Fruit fly (Drosophila melanogaster): ENCODE results near the gene CG2246.

Gene CG2246

DNA sequence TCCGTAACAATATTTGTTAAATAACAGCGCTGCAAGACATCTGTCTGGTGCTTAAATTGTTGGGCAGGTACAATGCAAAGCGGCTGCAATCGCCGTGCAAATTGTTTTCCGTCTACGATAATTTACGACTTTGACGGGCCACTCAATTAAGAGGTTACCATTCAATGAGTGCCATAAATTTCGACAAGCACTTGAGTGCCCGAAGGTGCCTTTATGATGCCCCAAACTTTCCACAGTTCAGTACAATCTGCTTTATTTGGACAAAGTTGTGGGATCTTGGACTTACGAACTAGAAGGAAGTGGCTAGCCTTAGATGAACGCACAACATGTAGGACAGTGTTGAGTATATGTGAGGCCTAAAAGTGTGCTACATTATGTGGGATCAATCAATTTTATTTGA is 8.6 kb downstream of the CG2246 start:
- peak; percentile 50 for TF ChIP-seq noc (tag; optimal IDR thresholded peaks at IDR 0.05)

DNA sequence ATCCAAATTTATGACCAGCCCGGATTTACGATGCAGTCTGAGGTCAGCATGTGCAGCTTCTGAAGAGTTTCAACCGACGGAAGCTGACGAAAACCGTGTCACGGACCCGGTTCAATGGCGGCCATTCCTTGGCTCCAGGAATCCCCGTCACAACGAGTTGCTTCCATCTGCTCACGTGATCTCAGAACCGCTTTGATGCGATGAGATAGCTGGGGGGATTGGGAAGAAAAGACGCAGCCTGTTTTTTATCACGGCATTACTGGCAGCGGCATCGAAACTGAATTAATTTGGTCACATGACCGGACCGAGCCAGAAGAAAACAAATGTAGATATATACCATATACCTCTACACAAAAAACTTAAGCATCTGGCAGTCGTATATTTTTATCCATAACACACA is 10.4 kb downstream of the CG2246 start:
- no peak for TF ChIP-seq noc (tag; optimal IDR thresholded peaks at IDR 0.05)

DNA sequence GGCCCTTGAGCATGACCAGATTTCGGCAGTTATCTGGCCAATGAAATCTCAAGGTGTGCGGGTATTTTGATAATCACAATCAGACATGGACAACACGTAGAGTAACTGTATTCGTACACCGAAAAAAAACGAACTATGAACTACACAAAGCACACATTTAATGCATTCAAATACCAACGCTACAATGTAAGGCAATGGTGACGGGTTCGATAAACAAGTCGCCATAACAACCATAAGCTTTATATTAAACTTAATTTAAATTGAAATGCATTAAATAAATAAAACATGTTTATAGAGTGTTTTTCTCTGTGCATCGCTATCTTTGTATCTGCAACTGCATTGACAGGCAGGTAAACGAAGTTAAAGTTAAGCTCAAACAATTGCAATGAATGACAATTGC is 11.1 kb downstream of the CG2246 start:
- no peak for TF ChIP-seq noc (tag; optimal IDR thresholded peaks at IDR 0.05)

- TF ChIP-seq noc (tag; optimal IDR thresholded peaks at IDR 0.05): no peak
Measured at dm6 chr3R:30587196-30587753, 14.0 kb downstream of the CG2246 start, which contains the start of gene CG9717. CG9717 (minus strand) TSS chr3R:30587302.

DNA sequence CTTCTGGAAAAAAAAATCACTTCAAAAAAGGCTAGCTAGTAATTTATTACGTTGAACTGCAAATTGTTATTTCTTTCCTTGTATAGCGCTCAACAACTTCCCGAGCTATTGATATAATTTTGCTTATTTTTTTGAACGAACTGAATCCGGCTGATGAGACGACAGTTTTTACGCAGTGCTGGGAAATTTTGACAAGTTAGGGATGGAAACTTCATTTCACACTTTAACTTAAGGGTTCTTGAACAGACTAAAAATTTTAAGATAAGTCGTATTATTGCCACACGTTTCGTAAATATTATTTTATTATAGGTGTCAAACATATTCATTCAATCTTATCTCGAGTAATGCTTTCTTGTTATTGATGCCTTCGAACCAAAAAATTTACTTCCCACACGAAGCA is 17.7 kb downstream of the CG2246 start, which contains the start of gene Rpt6R:
Gene Rpt6R (minus strand): TSS at position 156 of the 400 bp plus-strand sequence.
- TF ChIP-seq noc (tag; optimal IDR thresholded peaks at IDR 0.05): no peak

dm6 chr3R:30579129-30579528 is 22.2 kb downstream of the CG2246 start, which contains the start of gene CG9702:
CG9702 (plus strand) TSS chr3R:30579429.
- TF ChIP-seq noc (tag; optimal IDR thresholded peaks at IDR 0.05): no peak

DNA sequence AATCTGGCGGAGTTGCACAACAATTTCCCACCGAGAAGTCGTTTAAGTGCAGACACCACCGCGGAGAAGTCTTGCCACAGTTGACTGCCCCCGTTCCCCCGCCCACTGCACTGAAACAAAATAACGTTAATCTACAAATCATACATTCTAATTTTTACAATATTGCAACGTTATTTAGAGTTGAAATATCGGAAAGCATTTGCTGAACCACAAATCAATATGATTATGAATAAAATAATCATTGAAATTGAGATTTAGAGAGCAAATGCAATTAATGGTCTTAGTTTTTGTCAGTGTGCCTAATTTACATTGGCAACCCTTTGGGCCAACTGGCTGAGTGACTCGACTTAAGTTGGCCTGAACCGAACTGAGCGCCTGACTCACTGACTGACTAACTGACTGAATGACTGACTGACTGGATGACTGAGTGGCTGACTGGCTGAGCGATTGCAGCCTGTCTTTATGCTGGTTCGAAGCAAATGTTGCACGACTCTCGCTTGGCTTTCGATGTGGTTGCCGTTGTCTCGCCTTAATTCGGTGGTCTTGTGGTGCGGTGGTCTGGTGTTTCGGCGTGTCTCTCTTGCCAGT is 30.6 kb downstream of the CG2246 start:
- no peak for TF ChIP-seq noc (tag; optimal IDR thresholded peaks at IDR 0.05)

DNA sequence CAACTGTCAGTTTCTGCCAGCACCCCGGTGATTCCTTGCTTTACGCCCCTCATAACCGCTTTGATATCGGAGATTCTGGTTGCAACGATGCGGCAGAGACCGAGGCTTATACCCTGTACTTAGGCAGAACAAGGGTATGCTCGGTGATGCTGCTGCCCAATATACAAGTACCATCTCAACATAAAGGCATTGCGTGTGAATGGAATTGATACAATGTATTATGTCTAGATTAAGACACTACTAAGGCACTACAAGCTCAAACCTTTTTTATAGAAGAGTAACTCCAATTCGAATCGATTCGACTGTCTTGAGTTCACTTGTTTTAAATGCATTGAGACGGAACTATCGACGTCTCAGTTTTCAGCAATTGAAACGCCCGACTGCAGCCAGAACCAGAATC is 34.1 kb downstream of the CG2246 start:
- no peak for TF ChIP-seq noc (tag; optimal IDR thresholded peaks at IDR 0.05)

- no peak for TF ChIP-seq noc (tag; optimal IDR thresholded peaks at IDR 0.05)
Measured at dm6 chr3R:30566181-30566902, 34.9 kb downstream of the CG2246 start.

- TF ChIP-seq noc (tag; optimal IDR thresholded peaks at IDR 0.05): peak; percentile 29
Measured at dm6 chr3R:30564479-30564878, 36.8 kb downstream of the CG2246 start.

DNA sequence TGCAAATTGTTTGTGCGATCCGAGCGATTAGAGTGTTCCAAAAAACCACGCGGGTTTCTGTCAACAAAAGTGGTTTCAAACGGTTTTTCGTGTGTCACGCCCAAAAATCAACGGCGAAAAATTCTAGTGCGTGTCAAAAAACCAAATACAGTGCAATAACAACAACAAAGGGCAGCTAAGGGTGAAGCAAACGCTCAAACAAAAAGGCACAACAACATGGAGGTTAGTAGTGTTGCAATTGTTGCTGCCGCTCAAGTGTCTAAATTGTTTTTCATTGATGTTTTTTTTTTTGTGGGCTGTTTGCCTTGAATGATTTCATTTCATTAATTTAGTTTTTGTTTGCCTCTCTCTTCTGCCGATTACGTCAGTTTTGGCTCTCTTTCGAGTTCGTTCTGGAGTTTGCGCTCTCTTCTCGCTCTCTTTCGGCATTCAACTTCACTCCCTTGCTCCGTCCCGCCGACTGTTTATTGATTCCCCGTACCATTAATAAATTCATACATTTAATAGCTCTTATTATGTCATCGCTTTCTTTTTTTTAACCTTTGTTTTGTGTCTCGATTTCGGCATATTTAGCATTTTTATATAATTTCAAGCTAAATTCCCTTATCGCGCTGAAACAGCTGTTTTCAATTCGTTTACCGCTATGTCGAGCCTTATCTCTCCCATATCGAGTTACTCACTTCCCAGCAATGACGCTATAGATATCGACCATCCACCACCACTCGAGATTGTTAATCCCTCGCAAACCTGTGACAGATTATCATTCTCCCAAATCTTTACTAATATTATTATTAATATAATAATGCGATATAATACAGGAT is 37.8 kb downstream of the CG2246 start:
- TF ChIP-seq noc (tag; optimal IDR thresholded peaks at IDR 0.05): no peak

dm6 chr3R:30562733-30563259 is 38.5 kb downstream of the CG2246 start:
- no peak for TF ChIP-seq noc (tag; optimal IDR thresholded peaks at IDR 0.05)

dm6 chr3R:30561207-30561606 is 40.1 kb downstream of the CG2246 start:
- no peak for TF ChIP-seq noc (tag; optimal IDR thresholded peaks at IDR 0.05)

dm6 chr3R:30560070-30560469 is 41.2 kb downstream of the CG2246 start, which contains the start of gene CG34155:
CG34155 (minus strand) TSS chr3R:30560199.
- no peak for TF ChIP-seq noc (tag; optimal IDR thresholded peaks at IDR 0.05)

- no peak for TF ChIP-seq noc (tag; optimal IDR thresholded peaks at IDR 0.05)
Measured at dm6 chr3R:30552548-30552947, 48.7 kb downstream of the CG2246 start.

DNA sequence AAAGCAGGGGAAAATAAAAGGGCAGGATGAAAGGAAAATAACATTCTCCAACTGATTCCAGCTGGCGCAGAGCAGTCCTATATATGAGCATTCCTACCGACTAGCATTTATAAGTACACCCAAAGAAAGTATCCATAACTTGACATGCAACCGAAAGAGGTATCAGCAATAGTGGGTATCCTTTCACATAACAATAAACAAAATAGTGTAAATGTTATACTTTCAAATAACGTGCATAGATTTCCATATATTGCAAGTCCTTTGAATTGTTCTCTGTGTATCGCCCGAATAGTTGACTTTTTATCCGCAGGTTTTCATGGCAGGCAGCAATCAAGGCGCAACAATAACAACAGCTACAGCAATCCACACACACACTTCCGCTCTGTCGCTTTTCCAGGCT is 51.2 kb downstream of the CG2246 start:
- TF ChIP-seq noc (tag; optimal IDR thresholded peaks at IDR 0.05): no peak
